Worm (Caenorhabditis elegans) whole organism, young adult: ENCODE measurements around the gene lgl-1.
A peak's percentile ranks its signal among the peaks of the same experiment; 100 is the strongest.

ENCODE experiments used
- C06A6.2 ChIP-seq: fragments of 200-800 bp; sonication (Bioruptor generic); conservative IDR thresholded peaks from 2 replicates; pipeline ENCODE4 v1.3.6; 2022; ENCODE audit warnings: missing genetic modification characterization, missing compliant biosample characterization
- C17E4.6 ChIP-seq: fragments of 200-800 bp; sonication (Bioruptor generic); IDR thresholded peaks from 2 replicates; pipeline ENCODE4 v1.3.6; 2022; ENCODE audit warnings: missing genetic modification reagents, missing genetic modification characterization, missing compliant biosample characterization
- F22D6.2 ChIP-seq: sonication (generic microtip); optimal IDR thresholded peaks from 2 replicates; lab custom pipeline; 2016; ENCODE audit warnings: mild to moderate bottlenecking, missing genetic modification characterization, missing compliant biosample characterization
- F37B4.10 ChIP-seq: fragments of 200-800 bp; sonication (Bioruptor generic); IDR thresholded peaks from 2 replicates; pipeline ENCODE4 v1.3.6; 2022; ENCODE audit warnings: missing genetic modification characterization, missing compliant biosample characterization
- F39B2.1 ChIP-seq: fragments of 200-800 bp; sonication (Bioruptor generic); IDR thresholded peaks from 2 replicates; pipeline ENCODE4 v1.3.6; 2022; ENCODE audit warnings: missing genetic modification reagents, missing genetic modification characterization, missing compliant biosample characterization
- F49E8.2 ChIP-seq: sonication (generic microtip); optimal IDR thresholded peaks from 3 replicates; lab custom pipeline; 2017; ENCODE audit warnings: missing genetic modification characterization, mild to moderate bottlenecking, missing compliant biosample characterization, antibody characterized with exemption, moderate library complexity; ENCODE audit not compliant: insufficient read depth
- F55B11.4 ChIP-seq: sonication (generic microtip); optimal IDR thresholded peaks from 2 replicates; lab custom pipeline; 2016; ENCODE audit warnings: missing compliant biosample characterization, missing genetic modification characterization, borderline replicate concordance; ENCODE audit not compliant: insufficient read depth
- Y67H2A.10 ChIP-seq: fragments of 200-800 bp; sonication (Bioruptor generic); conservative IDR thresholded peaks from 2 replicates; pipeline ENCODE4 v1.3.6; 2022; ENCODE audit warnings: missing genetic modification reagents, missing genetic modification characterization, missing compliant biosample characterization
- Y95B8A.8 ChIP-seq: fragments of 200-800 bp; sonication (Bioruptor generic); IDR thresholded peaks from 2 replicates; pipeline ENCODE4 v1.3.6; 2022; ENCODE audit warnings: missing genetic modification reagents, missing genetic modification characterization, missing compliant biosample characterization
- ZK185.1 ChIP-seq: sonication (generic microtip); optimal IDR thresholded peaks from 2 replicates; lab custom pipeline; 2016; ENCODE audit warnings: mild to moderate bottlenecking, missing genetic modification characterization, missing compliant biosample characterization; ENCODE audit not compliant: poor library complexity, severe bottlenecking
- akir-1 ChIP-seq: fragments of 200-800 bp; sonication (Bioruptor generic); optimal IDR thresholded peaks from 2 replicates; lab custom pipeline; 2018; ENCODE audit warnings: mild to moderate bottlenecking, missing genetic modification characterization, moderate library complexity, missing compliant biosample characterization
- atf-7 ChIP-seq: sonication (generic microtip); optimal IDR thresholded peaks from 2 replicates; lab custom pipeline; 2017; ENCODE audit warnings: mild to moderate bottlenecking, missing genetic modification characterization, missing compliant biosample characterization
- bed-1 ChIP-seq: fragments of 200-800 bp; sonication (Bioruptor generic); IDR thresholded peaks from 2 replicates; pipeline ENCODE4 v1.3.6; 2022; ENCODE audit warnings: missing genetic modification reagents, missing genetic modification characterization, missing compliant biosample characterization
- bed-2 ChIP-seq: fragments of 200-800 bp; sonication (Bioruptor generic); IDR thresholded peaks from 2 replicates; pipeline ENCODE4 v1.3.6; 2022; ENCODE audit warnings: missing genetic modification reagents, missing genetic modification characterization, missing compliant biosample characterization
- cebp-1 ChIP-seq, 2 experiments: fragments of 200-800 bp in 1 of 2; sonication (Bioruptor generic) in 1 of 2; sonication (generic microtip) in 1 of 2; IDR thresholded peaks in 1 of 2; optimal IDR thresholded peaks in 1 of 2; 2 replicates each; pipeline versions ENCODE4 v1.3.6 to Lab custom; 2017 to 2022; ENCODE audit warnings: missing compliant biosample characterization in 2 of 2, missing genetic modification characterization in 2 of 2, mild to moderate bottlenecking in 1 of 2, missing genetic modification reagents in 1 of 2, moderate library complexity in 1 of 2
- cebp-2 ChIP-seq: fragments of 200-800 bp; sonication (Bioruptor generic); IDR thresholded peaks from 2 replicates; pipeline ENCODE4 v1.3.6; 2022; ENCODE audit warnings: missing genetic modification characterization, missing compliant biosample characterization
- ceh-91 ChIP-seq: fragments of 200-800 bp; sonication (Bioruptor generic); IDR thresholded peaks from 2 replicates; pipeline ENCODE4 v1.3.6; 2022; ENCODE audit warnings: missing genetic modification reagents, missing genetic modification characterization, missing compliant biosample characterization
- chd-7 ChIP-seq: sonication (generic microtip); optimal IDR thresholded peaks from 2 replicates; lab custom pipeline; 2016; ENCODE audit warnings: mild to moderate bottlenecking, missing genetic modification characterization, moderate library complexity, missing compliant biosample characterization
- die-1 ChIP-seq: sonication (generic microtip); optimal IDR thresholded peaks from 2 replicates; lab custom pipeline; 2016; ENCODE audit warnings: missing genotype, mild to moderate bottlenecking, missing genetic modification characterization, missing compliant biosample characterization
- dpff-1 ChIP-seq: sonication (generic microtip); optimal IDR thresholded peaks from 2 replicates; lab custom pipeline; 2017; ENCODE audit warnings: mild to moderate bottlenecking, missing genetic modification characterization, missing compliant biosample characterization
- fkh-3 ChIP-seq: sonication (generic microtip); optimal IDR thresholded peaks from 2 replicates; lab custom pipeline; 2016; ENCODE audit warnings: mild to moderate bottlenecking, missing genetic modification characterization, missing compliant biosample characterization
- gei-17 ChIP-seq: fragments of 200-800 bp; sonication (Bioruptor generic); optimal IDR thresholded peaks from 2 replicates; lab custom pipeline; 2018; ENCODE audit warnings: mild to moderate bottlenecking, missing genetic modification characterization, missing compliant biosample characterization
- hmg-1.2 ChIP-seq: fragments of 200-800 bp; sonication (Bioruptor generic); IDR thresholded peaks from 2 replicates; pipeline ENCODE4 v1.3.6; 2022; ENCODE audit warnings: missing genetic modification reagents, missing genetic modification characterization, missing compliant biosample characterization
- hrde-1 ChIP-seq: sonication (generic microtip); optimal IDR thresholded peaks from 2 replicates; lab custom pipeline; 2016; ENCODE audit warnings: missing genetic modification characterization, mild to moderate bottlenecking, missing compliant biosample characterization, moderate library complexity, missing genotype, missing genetic modification reagents, borderline replicate concordance
- lin-26 ChIP-seq: fragments of 200-800 bp; sonication (Bioruptor generic); IDR thresholded peaks from 2 replicates; pipeline ENCODE4 v1.3.6; 2022; ENCODE audit warnings: missing genetic modification reagents, missing genetic modification characterization, missing compliant biosample characterization
- lin-35 ChIP-seq, 3 experiments: fragments of 150-350 bp in 2 of 3; sonication (generic microtip) in 1 of 3; optimal IDR thresholded peaks; 2 replicates each; lab custom pipeline; 2014 to 2018; ENCODE audit warnings: missing biosample characterization in 3 of 3, missing genetic modification characterization in 3 of 3, missing genetic modification reagents in 3 of 3
- lin-40 ChIP-seq: sonication (generic microtip); optimal IDR thresholded peaks from 2 replicates; lab custom pipeline; 2016; ENCODE audit warnings: missing genetic modification characterization, mild to moderate bottlenecking, missing compliant biosample characterization, missing genotype, missing genetic modification reagents
- madf-6 ChIP-seq: fragments of 200-800 bp; sonication (Bioruptor generic); IDR thresholded peaks from 2 replicates; pipeline ENCODE4 v1.3.6; 2022; ENCODE audit warnings: missing genetic modification reagents, missing genetic modification characterization, missing compliant biosample characterization
- mes-4 ChIP-seq: sonication (generic microtip); optimal IDR thresholded peaks from 2 replicates; lab custom pipeline; 2016; ENCODE audit warnings: missing genotype, missing genetic modification characterization, missing compliant biosample characterization
- nfya-2 ChIP-seq: fragments of 200-800 bp; sonication (Bioruptor generic); IDR thresholded peaks from 2 replicates; pipeline ENCODE4 v1.3.6; 2022; ENCODE audit warnings: missing genetic modification reagents, missing genetic modification characterization, missing compliant biosample characterization
- nhr-179 ChIP-seq: sonication (generic microtip); optimal IDR thresholded peaks from 2 replicates; lab custom pipeline; 2016; ENCODE audit warnings: mild to moderate bottlenecking, missing genetic modification characterization, missing compliant biosample characterization
- rcor-1 ChIP-seq: fragments of 200-800 bp; sonication (Bioruptor generic); IDR thresholded peaks from 2 replicates; pipeline ENCODE4 v1.3.6; 2022; ENCODE audit warnings: missing genetic modification reagents, missing genetic modification characterization, missing compliant biosample characterization
- rec-8 ChIP-seq, 2 experiments: sonication (generic microtip); optimal IDR thresholded peaks; 2 replicates each; lab custom pipeline; 2016; ENCODE audit warnings: mild to moderate bottlenecking in 2 of 2, missing genetic modification characterization in 2 of 2, missing genetic modification reagents in 2 of 2, missing genotype in 2 of 2, missing biosample characterization in 1 of 2, missing compliant biosample characterization in 1 of 2, moderate library complexity in 1 of 2
- sea-2 ChIP-seq: fragments of 200-800 bp; sonication (Bioruptor generic); IDR thresholded peaks from 2 replicates; pipeline ENCODE4 v1.3.6; 2022; ENCODE audit warnings: missing genetic modification characterization, missing compliant biosample characterization
- snpc-1.1 ChIP-seq: sonication (generic microtip); optimal IDR thresholded peaks from 2 replicates; lab custom pipeline; 2017; ENCODE audit warnings: missing genetic modification characterization, mild to moderate bottlenecking, missing compliant biosample characterization, antibody characterized with exemption, moderate library complexity, missing genotype, missing genetic modification reagents; ENCODE audit not compliant: insufficient read depth
- somi-1 ChIP-seq: fragments of 200-800 bp; sonication (Bioruptor generic); optimal IDR thresholded peaks from 2 replicates; lab custom pipeline; 2018; ENCODE audit warnings: mild to moderate bottlenecking, missing genetic modification characterization, missing compliant biosample characterization
- sptf-2 ChIP-seq: fragments of 200-800 bp; sonication (Bioruptor generic); optimal IDR thresholded peaks from 2 replicates; lab custom pipeline; 2018; ENCODE audit warnings: mild to moderate bottlenecking, missing genetic modification characterization, missing compliant biosample characterization
- tbp1 ChIP-seq: fragments of 200-800 bp; sonication (Bioruptor generic); optimal IDR thresholded peaks from 2 replicates; lab custom pipeline; 2018; ENCODE audit warnings: mild to moderate bottlenecking, missing genetic modification characterization, missing compliant biosample characterization
- tbx-9 ChIP-seq: sonication (generic microtip); optimal IDR thresholded peaks from 2 replicates; lab custom pipeline; 2016; ENCODE audit warnings: borderline replicate concordance, missing genetic modification characterization, inconsistent platforms, missing compliant biosample characterization
- xnd-1 ChIP-seq: sonication (generic microtip); optimal IDR thresholded peaks from 2 replicates; lab custom pipeline; 2016; ENCODE audit warnings: missing genotype, missing genetic modification reagents, missing genetic modification characterization, missing compliant biosample characterization
- ztf-26 ChIP-seq: sonication (generic microtip); optimal IDR thresholded peaks from 2 replicates; lab custom pipeline; 2017; ENCODE audit warnings: missing genetic modification characterization, missing compliant biosample characterization

Gene lgl-1

ce11 chrX:865214-865613, 5.7 kb downstream of the lgl-1 start (continued):
- TF ChIP-seq Y67H2A.10 (GFP tag; lab: Robert Waterston, UW) (no peak), nfya-2 (GFP tag; lab: Robert Waterston, UW) (no peak), cebp-1 (GFP tag; IDR thresholded peaks at IDR 0.05; lab: Robert Waterston, UW) (no peak), cebp-1 (tag; optimal IDR thresholded peaks at IDR 0.05; lab: Kevin White, UChicago) (no peak), F49E8.2 (tag; lab: Kevin White, UChicago) (no peak), snpc-1.1 (tag; lab: Kevin White, UChicago) (no peak), nhr-179 (tag; lab: Kevin White, UChicago) (no peak), rcor-1 (GFP tag; lab: Robert Waterston, UW) (peak; percentile 34; the same call in 1 of the 2 replicates), Y95B8A.8 (GFP tag; lab: Robert Waterston, UW) (no peak), akir-1 (GFP tag; lab: Kevin White, UChicago) (no peak), ZK185.1 (tag; lab: Kevin White, UChicago) (no peak), chd-7 (tag; lab: Kevin White, UChicago) (no peak), sea-2 (GFP tag; lab: Robert Waterston, UW) (no peak), gei-17 (GFP tag; lab: Kevin White, UChicago) (no peak), bed-1 (GFP tag; lab: Robert Waterston, UW) (no peak), dpff-1 (tag; lab: Kevin White, UChicago) (no peak), ceh-91 (GFP tag; lab: Robert Waterston, UW) (no peak), madf-6 (GFP tag; lab: Robert Waterston, UW) (0 out of 2 replicates have a peak, but pooled peaks have one; percentile 12), F39B2.1 (GFP tag; lab: Robert Waterston, UW) (no peak), fkh-3 (tag; lab: Kevin White, UChicago) (no peak), F22D6.2 (tag; lab: Kevin White, UChicago) (no peak), bed-2 (GFP tag; lab: Robert Waterston, UW) (no peak), die-1 (tag; lab: Kevin White, UChicago) (no peak), hmg-1.2 (no peak; the same call in 1 of the 2 replicates), cebp-2 (GFP tag; lab: Robert Waterston, UW) (no peak), sptf-2 (no peak), lin-35 (GFP tag; optimal IDR thresholded peaks at IDR 0.05; lab: Kevin White, UChicago) (no peak), rec-8 (tag; optimal IDR thresholded peaks at IDR 0.05; lab: Kevin White, UChicago) (no peak), xnd-1 (tag; lab: Kevin White, UChicago) (no peak), tbp1 (GFP tag; lab: Kevin White, UChicago) (peak; percentile 87), tbx-9 (no peak), C17E4.6 (GFP tag; lab: Robert Waterston, UW) (no peak), hrde-1 (tag; lab: Kevin White, UChicago) (no peak)

DNA sequence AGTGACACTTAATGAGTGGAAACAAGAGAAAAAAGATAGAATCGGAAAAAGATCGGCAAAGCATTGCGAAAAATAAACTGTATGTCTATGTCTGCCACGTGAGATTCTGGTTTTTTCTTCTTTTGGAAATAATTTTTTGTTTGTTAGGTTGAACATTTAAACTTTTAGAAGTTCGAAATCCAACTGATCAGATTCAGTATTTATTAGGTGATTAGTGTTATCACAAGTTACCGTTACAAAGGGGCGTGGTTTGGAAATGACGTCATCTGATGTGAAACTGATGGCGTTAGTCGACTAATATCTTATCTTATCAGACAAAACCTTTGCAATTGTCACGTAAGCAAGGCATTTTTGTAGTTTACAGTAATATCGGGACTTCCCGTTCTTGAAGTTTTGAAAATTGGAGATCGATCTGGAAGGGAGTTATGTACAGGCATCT, 6.6 kb downstream of the lgl-1 start:
- TF ChIP-seq F37B4.10 (no peak), atf-7 (tag; lab: Kevin White, UChicago) (peak; percentile 90), mes-4 (no peak), C06A6.2 (GFP tag; lab: Robert Waterston, UW) (0 out of 2 replicates have a peak, but pooled peaks have one; percentile 40), somi-1 (GFP tag; lab: Kevin White, UChicago) (peak; percentile 53), F55B11.4 (tag; lab: Kevin White, UChicago) (no peak), lin-26 (GFP tag; lab: Robert Waterston, UW) (peak; percentile 72; the same call in 1 of the 2 replicates), lin-40 (tag; lab: Kevin White, UChicago) (peak; percentile 80), die-1 (tag; lab: Kevin White, UChicago) (peak; percentile 31), ztf-26 (tag; lab: Kevin White, UChicago) (peak; percentile 84)
